Fruit fly (Drosophila melanogaster) whole organism, pupa: ENCODE results near the gene Tengl3.

Source experiments
- CG10348 ChIP-seq: fragments of 200-800 bp; sonication (Bioruptor generic); IDR thresholded peaks from 2 replicates; pipeline ENCODE4 v1.3.6; 2022; ENCODE audit warnings: missing biosample characterization, missing genetic modification characterization
- CG12605 ChIP-seq: fragments of 200-800 bp; sonication (Bioruptor generic); IDR thresholded peaks from 2 replicates; pipeline ENCODE4 v1.3.6; 2022; ENCODE audit warnings: missing biosample characterization, missing genetic modification characterization
- CG13204 ChIP-seq: fragments of 200-800 bp; sonication (Bioruptor generic); optimal IDR thresholded peaks from 2 replicates; lab custom pipeline; 2018; ENCODE audit warnings: missing biosample characterization, mild to moderate bottlenecking, missing genetic modification characterization, moderate library complexity
- CG14655 ChIP-seq: fragments of 200-800 bp; sonication (Bioruptor generic); optimal IDR thresholded peaks from 3 replicates; lab custom pipeline; 2017; ENCODE audit warnings: mild to moderate bottlenecking, missing biosample characterization, missing genetic modification reagents, missing genetic modification characterization
- CG15710 ChIP-seq: fragments of 200-800 bp; sonication (Bioruptor generic); optimal IDR thresholded peaks from 2 replicates; lab custom pipeline; 2018; ENCODE audit warnings: missing biosample characterization, mild to moderate bottlenecking, missing genetic modification characterization, moderate library complexity
- CG17806 ChIP-seq: fragments of 200-800 bp; sonication (Bioruptor generic); optimal IDR thresholded peaks from 2 replicates; lab custom pipeline; 2018; ENCODE audit warnings: missing biosample characterization, mild to moderate bottlenecking, missing genetic modification characterization, moderate library complexity
- CG32121 ChIP-seq: fragments of 200-800 bp; sonication (Bioruptor generic); IDR thresholded peaks from 2 replicates; pipeline ENCODE4 v1.3.6; 2022; ENCODE audit warnings: missing biosample characterization, missing genetic modification characterization
- CG34367 ChIP-seq: fragments of 200-800 bp; sonication (Bioruptor generic); optimal IDR thresholded peaks from 2 replicates; lab custom pipeline; 2018; ENCODE audit warnings: missing biosample characterization, mild to moderate bottlenecking, missing genetic modification characterization
- CG4496 ChIP-seq: fragments of 200-800 bp; sonication (Bioruptor generic); IDR thresholded peaks from 3 replicates; pipeline ENCODE4 v1.3.6; 2022; ENCODE audit warnings: missing biosample characterization, missing genetic modification characterization
- CG8159 ChIP-seq: fragments of 200-800 bp; sonication (Bioruptor generic); optimal IDR thresholded peaks from 3 replicates; lab custom pipeline; 2018; ENCODE audit warnings: missing biosample characterization, mild to moderate bottlenecking, missing genetic modification characterization, moderate library complexity
- CG8301 ChIP-seq: fragments of 200-800 bp; sonication (Bioruptor generic); optimal IDR thresholded peaks from 2 replicates; lab custom pipeline; 2018; ENCODE audit warnings: missing biosample characterization, mild to moderate bottlenecking, missing genetic modification characterization
- CG9948 ChIP-seq: fragments of 200-800 bp; sonication (Bioruptor generic); optimal IDR thresholded peaks from 2 replicates; lab custom pipeline; 2018; ENCODE audit warnings: missing biosample characterization, mild to moderate bottlenecking, missing genetic modification characterization, moderate library complexity
- D1 ChIP-seq: fragments of 200-800 bp; sonication (Bioruptor generic); optimal IDR thresholded peaks from 2 replicates; lab custom pipeline; 2018; ENCODE audit warnings: missing biosample characterization, mild to moderate bottlenecking, missing genetic modification characterization, moderate library complexity
- EcR ChIP-seq: fragments of 200-800 bp; sonication (Bioruptor generic); optimal IDR thresholded peaks from 3 replicates; lab custom pipeline; 2019; ENCODE audit warnings: missing biosample characterization, missing genetic modification characterization, mild to moderate bottlenecking, moderate library complexity, missing genetic modification reagents
- Ets98B ChIP-seq: fragments of 200-800 bp; sonication (Bioruptor generic); IDR thresholded peaks from 2 replicates; pipeline ENCODE4 v1.3.6; 2022; ENCODE audit warnings: missing biosample characterization, missing genetic modification characterization
- Pif1A ChIP-seq: fragments of 200-800 bp; sonication (Bioruptor generic); optimal IDR thresholded peaks from 3 replicates; lab custom pipeline; 2016; ENCODE audit warnings: missing biosample characterization, missing genetic modification characterization
- Pif1B ChIP-seq: fragments of 200-800 bp; sonication (Bioruptor generic); optimal IDR thresholded peaks from 3 replicates; lab custom pipeline; 2016; ENCODE audit warnings: missing biosample characterization, missing genetic modification characterization
- Snoo ChIP-seq: fragments of 200-800 bp; sonication (Bioruptor generic); optimal IDR thresholded peaks from 3 replicates; lab custom pipeline; 2017; ENCODE audit warnings: missing biosample characterization, mild to moderate bottlenecking, missing genetic modification characterization, inconsistent platforms
- fd96Ca ChIP-seq: fragments of 200-800 bp; sonication (Bioruptor generic); IDR thresholded peaks from 3 replicates; pipeline ENCODE4 v1.3.6; 2022; ENCODE audit warnings: missing biosample characterization, missing genetic modification characterization
- gl ChIP-seq: fragments of 200-800 bp; sonication (Bioruptor generic); optimal IDR thresholded peaks from 2 replicates; lab custom pipeline; 2018; ENCODE audit warnings: missing biosample characterization, mild to moderate bottlenecking, missing genetic modification characterization
- rn ChIP-seq: fragments of 200-800 bp; sonication (Bioruptor generic); IDR thresholded peaks from 2 replicates; pipeline ENCODE4 v1.3.6; 2022; ENCODE audit warnings: missing biosample characterization, missing genetic modification characterization

Gene Tengl3

dm6 chr2L:2226259-2227121, 11.6 kb downstream of the Tengl3 start, which contains the start of the genes CG15387 and sau:
TSS of gene CG15387 (minus strand) at chr2L:2226294.
TSS of gene sau (plus strand) at chr2L:2226342.
- TF ChIP-seq CG13204 (GFP tag; lab: Kevin White, UChicago) (no peak), fd96Ca (GFP tag; lab: Robert Waterston, UW) (peak; percentile 75), D1 (tag; lab: Kevin White, UChicago) (no peak), Pif1A (GFP tag; lab: Kevin White, UChicago) (peak; percentile 77), Pif1B (peak; percentile 65), CG17806 (tag; lab: Kevin White, UChicago) (peak; percentile 62), CG8301 (tag; lab: Kevin White, UChicago) (peak; percentile 69), CG10348 (no peak), CG32121 (GFP tag; lab: Robert Waterston, UW) (peak; percentile 85), EcR (no peak), gl (tag; lab: Kevin White, UChicago) (peak; percentile 17), CG8159 (tag; lab: Kevin White, UChicago) (peak; percentile 77), Snoo (tag; lab: Kevin White, UChicago) (peak; percentile 76), CG12605 (GFP tag; lab: Robert Waterston, UW) (no peak), rn (peak; percentile 58; the same call in 1 of the 2 replicates), CG4496 (GFP tag; lab: Robert Waterston, UW) (peak; percentile 85), CG14655 (GFP tag; lab: Kevin White, UChicago) (peak; percentile 76), CG34367 (tag; lab: Kevin White, UChicago) (peak; percentile 72), CG9948 (tag; lab: Kevin White, UChicago) (peak; percentile 56), CG15710 (peak; percentile 84), Ets98B (GFP tag; lab: Robert Waterston, UW) (peak; percentile 68)

- TF ChIP-seq Pif1B = no peak
- TF ChIP-seq fd96Ca (GFP tag; lab: Robert Waterston, UW) = no peak; the same call in 2 of the 3 replicates
- peak; percentile 31 for TF ChIP-seq CG14655 (GFP tag; lab: Kevin White, UChicago)
- TF ChIP-seq Pif1A (GFP tag; lab: Kevin White, UChicago) = peak; percentile 11
- TF ChIP-seq CG4496 (GFP tag; lab: Robert Waterston, UW) = 0 out of 3 replicates have a peak, but pooled peaks have one; percentile 21
- TF ChIP-seq CG8301 (tag; lab: Kevin White, UChicago) = peak; percentile 9
Measured at dm6 chr2L:2222377-2222776, 15.7 kb downstream of the Tengl3 start.

- TF ChIP-seq CG8159 (tag; lab: Kevin White, UChicago) (peak; percentile 98), CG9948 (tag; lab: Kevin White, UChicago) (peak; percentile 98), Ets98B (GFP tag; lab: Robert Waterston, UW) (peak; percentile 99), fd96Ca (GFP tag; lab: Robert Waterston, UW) (peak; percentile 99), CG17806 (tag; lab: Kevin White, UChicago) (peak; percentile 98), CG4496 (GFP tag; lab: Robert Waterston, UW) (peak; percentile 100), CG14655 (GFP tag; lab: Kevin White, UChicago) (peak; percentile 99), CG34367 (tag; lab: Kevin White, UChicago) (peak; percentile 99), Pif1B (peak; percentile 99), CG10348 (peak; percentile 98), CG15710 (peak; percentile 99), CG13204 (GFP tag; lab: Kevin White, UChicago) (peak; percentile 96), Pif1A (GFP tag; lab: Kevin White, UChicago) (peak; percentile 99), EcR (peak; percentile 80), gl (tag; lab: Kevin White, UChicago) (peak; percentile 98), CG8301 (tag; lab: Kevin White, UChicago) (peak; percentile 99), Snoo (tag; lab: Kevin White, UChicago) (peak; percentile 97), D1 (tag; lab: Kevin White, UChicago) (no peak), CG32121 (GFP tag; lab: Robert Waterston, UW) (peak; percentile 99), CG12605 (GFP tag; lab: Robert Waterston, UW) (peak; percentile 100), rn (peak; percentile 99)
Measured at dm6 chr2L:2221649-2222150, 16.4 kb downstream of the Tengl3 start.

dm6 chr2L:2220573-2221332, 17.3 kb downstream of the Tengl3 start, which contains the start of gene papi:
TSS of gene papi (plus strand) at chr2L:2220748.
- TF ChIP-seq Pif1B = no peak
- no peak for TF ChIP-seq CG14655 (GFP tag; lab: Kevin White, UChicago)
- TF ChIP-seq CG17806 (tag; lab: Kevin White, UChicago) = no peak
- no peak for TF ChIP-seq Ets98B (GFP tag; lab: Robert Waterston, UW)
- TF ChIP-seq CG8301 (tag; lab: Kevin White, UChicago) = no peak
